Fruit fly (Drosophila melanogaster): ENCODE measurements around the gene Hpf1.

The Hpf1 gene

DNA sequence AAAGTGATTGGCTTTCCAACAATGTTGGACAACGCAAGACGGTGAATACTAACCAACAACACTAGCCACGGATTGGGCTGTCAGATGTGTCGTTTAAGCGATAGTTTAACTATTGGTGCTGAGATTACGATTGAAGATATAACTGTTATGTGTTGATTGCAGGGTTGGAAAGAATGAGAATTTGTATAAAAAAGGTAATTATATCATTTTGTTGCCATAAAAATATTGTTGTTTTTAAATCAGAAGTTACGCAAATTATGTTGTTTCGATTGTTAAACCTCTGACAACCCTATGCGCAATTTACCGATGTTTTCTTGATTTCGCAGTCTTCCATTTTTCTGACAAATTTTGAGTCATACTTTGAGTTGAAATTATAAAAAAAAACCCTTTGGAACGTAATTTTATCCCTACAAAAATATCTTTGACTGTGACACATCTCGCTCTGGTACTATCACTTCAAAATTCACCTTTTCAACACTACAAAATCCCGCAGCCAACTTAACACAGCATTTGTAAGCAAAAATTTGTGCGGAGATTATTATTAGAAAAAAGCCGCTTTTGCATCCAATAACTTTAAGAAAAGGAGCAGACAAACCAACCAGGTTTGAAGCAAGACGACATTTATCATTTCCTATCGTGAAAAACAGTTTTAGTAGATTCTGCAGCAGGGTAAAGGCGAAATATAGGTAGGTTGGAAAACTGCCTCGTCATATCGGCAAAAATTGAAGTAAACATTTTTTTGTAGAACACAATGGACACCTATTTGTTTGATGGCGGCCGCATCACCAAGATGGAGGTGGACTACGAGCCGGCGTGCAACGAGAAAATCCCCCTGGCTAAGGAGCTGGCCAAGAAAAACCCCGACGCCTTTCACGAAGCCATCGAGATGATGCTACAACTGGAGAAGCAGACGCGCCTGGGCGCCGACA is 2.4 kb upstream of the Hpf1 start, which contains the start of the genes Hat1 and Rpn5 (continued):
- TF ChIP-seq CG9817 (tag; optimal IDR thresholded peaks at IDR 0.05) (peak; percentile 76), CG31441 (GFP tag; IDR thresholded peaks at IDR 0.05) (peak; percentile 81; the same call in 1 of the 2 replicates), pfk (GFP tag; optimal IDR thresholded peaks at IDR 0.05) (no peak), jigr1 (GFP tag; IDR thresholded peaks at IDR 0.05) (peak; percentile 28; the same call in 1 of the 3 replicates), Pdp1 (GFP tag; optimal IDR thresholded peaks at IDR 0.05) (peak; percentile 89 to 94), CG8359 (GFP tag; optimal IDR thresholded peaks at IDR 0.05; ENCODE audit: borderline replicate concordance) (no peak), lbe (GFP tag; optimal IDR thresholded peaks at IDR 0.05) (peak; percentile 79), CG9727 (GFP tag; optimal IDR thresholded peaks at IDR 0.05) (peak; percentile 87), zfh1 (GFP tag; IDR thresholded peaks at IDR 0.05) (peak; percentile 58; the same call in 2 of the 3 replicates), corto (GFP tag; optimal IDR thresholded peaks at IDR 0.05) (peak; percentile 71), D (optimal IDR thresholded peaks at IDR 0.05) (no peak), D (GFP tag; optimal IDR thresholded peaks at IDR 0.05) (peak; percentile 72), Eip74EF (GFP tag; optimal IDR thresholded peaks at IDR 0.05) (peak in 1 of 2 experiments; percentile 4), Ets97D (GFP tag; optimal IDR thresholded peaks at IDR 0.05) (peak; percentile 87), C15 (GFP tag; IDR thresholded peaks at IDR 0.05) (no peak), CG9437 (GFP tag; optimal IDR thresholded peaks at IDR 0.05) (peak; percentile 87), Deaf1 (tag; optimal IDR thresholded peaks at IDR 0.05) (peak; percentile 37)

DNA sequence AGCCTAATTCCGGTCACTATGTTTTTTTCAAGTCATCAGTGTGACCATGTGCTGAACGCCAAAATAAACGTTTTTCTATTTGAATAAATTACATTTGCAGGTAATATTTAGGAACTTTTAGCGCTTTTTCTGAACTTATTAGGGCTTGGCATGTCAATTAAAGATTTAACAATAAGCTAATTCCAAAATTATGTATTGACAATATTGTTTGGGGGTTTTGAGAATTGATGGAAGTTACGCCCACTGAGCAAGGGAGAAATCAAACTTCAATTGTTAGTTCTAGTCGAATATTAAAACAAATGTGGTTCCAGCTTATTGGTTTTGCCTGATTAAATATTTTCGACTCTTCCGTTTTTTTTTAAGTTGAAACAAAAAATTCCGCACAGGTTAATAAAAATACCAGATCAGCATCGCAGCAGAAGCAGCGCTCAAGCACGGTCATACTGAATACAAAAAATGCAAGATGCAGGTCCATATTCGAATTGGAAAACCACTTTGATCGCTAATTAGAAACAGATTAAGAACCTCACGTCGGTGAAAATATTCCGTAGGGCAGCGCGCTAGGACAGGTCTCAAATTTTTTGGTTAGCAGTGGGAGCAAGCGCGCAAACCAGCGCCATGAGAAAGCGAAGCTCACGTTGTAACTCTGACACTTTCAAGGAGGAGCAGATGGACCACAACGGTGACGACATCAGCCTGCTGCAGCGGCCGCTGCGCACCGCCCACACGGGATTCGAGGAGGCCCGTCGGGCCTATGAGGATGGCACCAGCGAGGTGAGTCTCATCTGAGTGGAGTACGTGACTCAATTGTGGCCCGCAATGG is 2.8 kb downstream of the Hpf1 start, which contains the start of the genes PSMG1 and CG10979:
Gene PSMG1, minus strand, starts transcription at position 51 of the 823 bp plus-strand sequence.
Gene CG10979, plus strand, starts transcription at position 439 of the 823 bp plus-strand sequence.
- no peak for TF ChIP-seq CG18599 (GFP tag; optimal IDR thresholded peaks at IDR 0.05)
- TF ChIP-seq CG17359 (tag; optimal IDR thresholded peaks at IDR 0.05) = no peak
- peak; percentile 91 for TF ChIP-seq gfzf (GFP tag; optimal IDR thresholded peaks at IDR 0.05)
- no peak for TF ChIP-seq CG4854 (GFP tag; optimal IDR thresholded peaks at IDR 0.05)
- TF ChIP-seq H15 (GFP tag; IDR thresholded peaks at IDR 0.05) = 0 out of 3 replicates have a peak, but pooled peaks have one; percentile 29
- TF ChIP-seq YL-1 (GFP tag; optimal IDR thresholded peaks at IDR 0.05) = peak; percentile 61
- peak; percentile 81 for TF ChIP-seq CG9797 (GFP tag; optimal IDR thresholded peaks at IDR 0.05)
- TF ChIP-seq CG9215 (GFP tag; IDR thresholded peaks at IDR 0.05) = no peak
- TF ChIP-seq CG12942 (GFP tag; optimal IDR thresholded peaks at IDR 0.05) = no peak
- TF ChIP-seq zen2 (GFP tag; IDR thresholded peaks at IDR 0.05; ENCODE audit: partially characterized antibody) = no peak
- TF ChIP-seq sens (GFP tag) = peak; percentile 80
- TF ChIP-seq BEAF-32 (GFP tag; optimal IDR thresholded peaks at IDR 0.05) = peak; percentile 47
- no peak for TF ChIP-seq grn (GFP tag; optimal IDR thresholded peaks at IDR 0.05)
- no peak for TF ChIP-seq fd64A (GFP tag; optimal IDR thresholded peaks at IDR 0.05)
- no peak for TF ChIP-seq zfh2 (GFP tag; optimal IDR thresholded peaks at IDR 0.05)
- TF ChIP-seq Ets97D (GFP tag; optimal IDR thresholded peaks at IDR 0.05) = peak; percentile 61
- no peak for TF ChIP-seq CG14965 (GFP tag; optimal IDR thresholded peaks at IDR 0.05; ENCODE audit: borderline replicate concordance)
- TF ChIP-seq bcd (GFP tag; optimal IDR thresholded peaks at IDR 0.05) = no peak
- TF ChIP-seq CG14441 (GFP tag; IDR thresholded peaks at IDR 0.05) = no peak
- no peak for TF ChIP-seq CG10366 (GFP tag; IDR thresholded peaks at IDR 0.05)
- no peak for TF ChIP-seq wdn (GFP tag; IDR thresholded peaks at IDR 0.05)
- 0 out of 4 replicates have a peak, but pooled peaks have one; percentile 50 for TF ChIP-seq chinmo (GFP tag; IDR thresholded peaks at IDR 0.05; ENCODE audit: partially characterized antibody)
- no peak for TF ChIP-seq nau (GFP tag; optimal IDR thresholded peaks at IDR 0.05)
- peak; percentile 89 for TF ChIP-seq sqz (GFP tag; optimal IDR thresholded peaks at IDR 0.05)
- no peak for TF ChIP-seq CG7745 (tag; optimal IDR thresholded peaks at IDR 0.05)
- TF ChIP-seq fd96Cb (tag; optimal IDR thresholded peaks at IDR 0.05) = no peak
- peak; percentile 42 for TF ChIP-seq phol (tag; optimal IDR thresholded peaks at IDR 0.05)
- no peak for TF ChIP-seq nerfin-1 (tag; optimal IDR thresholded peaks at IDR 0.05)
- no peak for TF ChIP-seq Gug (GFP tag; IDR thresholded peaks at IDR 0.05)

Measured in whole organism, embryonic.